Worm (Caenorhabditis elegans): ENCODE data around the gene dsh-2.
"Not testable (repeated sequence)": the region's sequence is repeated elsewhere in the genome, so short reads cannot be mapped to it uniquely, and the experiment has no call there.

The dsh-2 gene

DNA sequence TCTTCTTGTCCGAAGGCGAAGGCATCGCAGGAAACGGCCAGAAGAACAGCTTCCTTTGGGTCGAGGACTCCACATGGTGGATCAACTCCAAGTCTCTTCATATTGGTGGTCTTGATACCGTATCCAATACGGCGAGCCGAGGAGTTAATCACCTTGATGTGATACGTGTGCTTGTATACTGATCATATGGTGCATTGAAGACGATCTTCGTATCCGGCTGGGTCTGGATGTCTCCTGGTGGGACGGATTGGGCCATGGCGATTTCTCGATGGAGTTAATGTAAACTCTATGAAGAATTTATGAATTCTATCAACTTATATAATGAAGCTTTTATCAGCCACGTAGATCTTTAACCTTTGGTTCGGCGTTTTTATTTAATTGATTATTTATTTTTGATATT is 34.3 kb upstream of the dsh-2 start, which contains the start of gene msp-74:
TSS of gene msp-74 (minus strand) at position 101 of the 400 bp plus-strand sequence.
- TF ChIP-seq tbx-8 (GFP tag; optimal IDR thresholded peaks at IDR 0.05); bed-3 (GFP tag; optimal IDR thresholded peaks at IDR 0.05); pha-4 (tag; optimal IDR thresholded peaks at IDR 0.05): not testable (repeated sequence)

DNA sequence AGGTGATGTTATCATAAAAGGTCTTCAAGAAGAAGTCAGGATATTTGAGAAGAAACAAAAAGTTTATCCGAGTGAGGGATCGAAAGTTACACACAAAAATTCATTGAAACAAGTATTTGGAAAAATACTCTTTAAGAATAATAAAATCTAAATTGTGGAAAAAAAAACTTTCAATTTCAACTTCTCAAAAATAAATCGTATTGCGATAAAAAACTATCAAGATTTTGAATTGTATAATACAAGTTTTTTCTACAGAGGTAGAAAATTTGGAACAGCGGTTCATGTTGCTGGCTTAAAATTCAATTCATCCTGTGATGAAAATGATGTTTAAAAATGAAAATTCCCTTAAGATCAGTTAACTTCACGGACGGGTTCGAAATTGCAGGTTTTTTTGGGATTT is 31.1 kb upstream of the dsh-2 start, which contains the start of gene F09C12.8:
TSS of gene F09C12.8 (plus strand) at position 301 of the 400 bp plus-strand sequence.
- no peak for TF ChIP-seq bed-3 (GFP tag; optimal IDR thresholded peaks at IDR 0.05)
- TF ChIP-seq sptf-1 (tag; optimal IDR thresholded peaks at IDR 0.05): no peak
- no peak for TF ChIP-seq blmp-1 (tag; optimal IDR thresholded peaks at IDR 0.05)
- no peak for TF ChIP-seq mab-5 (tag; optimal IDR thresholded peaks at IDR 0.05)
- TF ChIP-seq elt-1 (tag; optimal IDR thresholded peaks at IDR 0.05; ENCODE audit: borderline replicate concordance, insufficient read depth): no peak
- no peak for TF ChIP-seq nhr-76 (tag; optimal IDR thresholded peaks at IDR 0.05)
- no peak for TF ChIP-seq unc-39 (tag; optimal IDR thresholded peaks at IDR 0.05)

- no peak for TF ChIP-seq nhr-2 (tag; optimal IDR thresholded peaks at IDR 0.05)
- no peak for TF ChIP-seq elt-1 (tag; optimal IDR thresholded peaks at IDR 0.05; ENCODE audit: borderline replicate concordance, insufficient read depth)
- TF ChIP-seq elt-3 (tag; optimal IDR thresholded peaks at IDR 0.05): no peak
- no peak for TF ChIP-seq tbx-8 (GFP tag; optimal IDR thresholded peaks at IDR 0.05)
- no peak for TF ChIP-seq ces-1 (GFP tag; optimal IDR thresholded peaks at IDR 0.05)
- TF ChIP-seq blmp-1 (tag; optimal IDR thresholded peaks at IDR 0.05): no peak
- no peak for TF ChIP-seq pha-4 (tag; optimal IDR thresholded peaks at IDR 0.05)
Observed at ce11 chrII:5109693-5110092, 28.7 kb upstream of the dsh-2 start, which contains the start of gene F09C12.2. Gene F09C12.2 (plus strand): TSS chrII:5110012.

- TF ChIP-seq M03D4.4 (tag; optimal IDR thresholded peaks at IDR 0.05): peak; percentile 98
- TF ChIP-seq ceh-39 (tag; optimal IDR thresholded peaks at IDR 0.05): no peak
- TF ChIP-seq mep-1 (tag; optimal IDR thresholded peaks at IDR 0.05): peak; percentile 92
- peak; percentile 94 for TF ChIP-seq sem-2 (GFP tag; optimal IDR thresholded peaks at IDR 0.05)
- TF ChIP-seq zip-8 (tag; optimal IDR thresholded peaks at IDR 0.05): no peak
- peak; percentile 99 for TF ChIP-seq drap-1 (GFP tag; optimal IDR thresholded peaks at IDR 0.05)
- no peak for TF ChIP-seq nhr-2 (tag; optimal IDR thresholded peaks at IDR 0.05)
- peak; percentile 22 for TF ChIP-seq nhr-76 (tag; optimal IDR thresholded peaks at IDR 0.05)
- peak; percentile 93 for TF ChIP-seq bed-3 (GFP tag; optimal IDR thresholded peaks at IDR 0.05)
- TF ChIP-seq lsy-2 (tag; optimal IDR thresholded peaks at IDR 0.05): peak; percentile 71
- TF ChIP-seq flh-1 (GFP tag; optimal IDR thresholded peaks at IDR 0.05): peak; percentile 93
- TF ChIP-seq unc-62 (GFP tag; optimal IDR thresholded peaks at IDR 0.05): peak; percentile 83
- TF ChIP-seq sptf-1 (tag; optimal IDR thresholded peaks at IDR 0.05): peak; percentile 99
- TF ChIP-seq lin-13 (tag; optimal IDR thresholded peaks at IDR 0.05): peak; percentile 64
- TF ChIP-seq ces-1 (GFP tag; optimal IDR thresholded peaks at IDR 0.05): no peak
- no peak for TF ChIP-seq mab-5 (tag; optimal IDR thresholded peaks at IDR 0.05)
- TF ChIP-seq elt-3 (tag; optimal IDR thresholded peaks at IDR 0.05): peak; percentile 40
- TF ChIP-seq tbx-8 (GFP tag; optimal IDR thresholded peaks at IDR 0.05): peak; percentile 96
- TF ChIP-seq mls-2 (tag; optimal IDR thresholded peaks at IDR 0.05): peak; percentile 99
- peak; percentile 11 for TF ChIP-seq blmp-1 (tag; optimal IDR thresholded peaks at IDR 0.05)
- TF ChIP-seq nhr-12 (tag; optimal IDR thresholded peaks at IDR 0.05): peak; percentile 72
- peak; percentile 98 for TF ChIP-seq ceh-83 (GFP tag; optimal IDR thresholded peaks at IDR 0.05)
- peak; percentile 93 for TF ChIP-seq ceh-43 (GFP tag; optimal IDR thresholded peaks at IDR 0.05)
- TF ChIP-seq nhr-237 (tag; optimal IDR thresholded peaks at IDR 0.05): peak; percentile 53
- peak; percentile 99 for TF ChIP-seq lin-32 (GFP tag; optimal IDR thresholded peaks at IDR 0.05)
- peak; percentile 98 for TF ChIP-seq cnd-1 (tag; optimal IDR thresholded peaks at IDR 0.05)
- TF ChIP-seq hlh-1 (tag; optimal IDR thresholded peaks at IDR 0.05): peak; percentile 83
- TF ChIP-seq ztf-11 (tag; optimal IDR thresholded peaks at IDR 0.05): peak; percentile 80
- peak; percentile 19 for TF ChIP-seq elt-1 (tag; optimal IDR thresholded peaks at IDR 0.05; ENCODE audit: borderline replicate concordance, insufficient read depth)
- TF ChIP-seq ham-2 (GFP tag; optimal IDR thresholded peaks at IDR 0.05): peak; percentile 95
- peak; percentile 96 for TF ChIP-seq unc-120 (tag; optimal IDR thresholded peaks at IDR 0.05; ENCODE audit: poor library complexity, severe bottlenecking)
- TF ChIP-seq pha-4 (tag; optimal IDR thresholded peaks at IDR 0.05): peak; percentile 36
- peak; percentile 86 for TF ChIP-seq nhr-28 (tag; optimal IDR thresholded peaks at IDR 0.05)
- TF ChIP-seq snpc-4 (tag; optimal IDR thresholded peaks at IDR 0.05): no peak
- TF ChIP-seq unc-39 (tag; optimal IDR thresholded peaks at IDR 0.05): peak; percentile 22
Observed at ce11 chrII:5105020-5105419, 24.0 kb upstream of the dsh-2 start.

Measured in whole organism, mixed stage, embryonic.